Worm (Caenorhabditis elegans) whole organism, early embryonic: ENCODE measurements around the gene F10C2.5.

Experiments used
- aly-1 ChIP-seq: sonication (generic microtip); optimal IDR thresholded peaks from 2 replicates; lab custom pipeline; 2016; ENCODE audit warnings: missing genetic modification characterization, missing compliant biosample characterization
- ama-1 ChIP-seq: fragments of 150-350 bp; optimal IDR thresholded peaks from 2 replicates; lab custom pipeline; 2014
- ceh-36 ChIP-seq: sonication (generic microtip); optimal IDR thresholded peaks from 2 replicates; lab custom pipeline; 2016; ENCODE audit warnings: missing genetic modification characterization, inconsistent platforms, missing compliant biosample characterization
- pes-1 ChIP-seq: fragments of 200-800 bp; sonication (Bioruptor generic); IDR thresholded peaks from 2 replicates; pipeline ENCODE4 v1.3.6; 2022; ENCODE audit warnings: missing genetic modification reagents, missing genetic modification characterization, missing compliant biosample characterization
- tra-4 ChIP-seq: sonication (generic microtip); optimal IDR thresholded peaks from 2 replicates; lab custom pipeline; 2017; ENCODE audit warnings: missing genetic modification characterization, missing compliant biosample characterization

ce11 chrV:12025683-12026082, 19.5 kb upstream of the F10C2.5 start:
- TF ChIP-seq aly-1 (no peak), ama-1 (lab: Kevin White, UChicago) (no peak), ceh-36 (tag; lab: Kevin White, UChicago) (no peak), tra-4 (tag; lab: Kevin White, UChicago) (no peak), pes-1 (GFP tag; lab: Robert Waterston, UW) (no peak)
